Fruit fly (Drosophila melanogaster): ENCODE data around the gene Rab27.

Gene Rab27

DNA sequence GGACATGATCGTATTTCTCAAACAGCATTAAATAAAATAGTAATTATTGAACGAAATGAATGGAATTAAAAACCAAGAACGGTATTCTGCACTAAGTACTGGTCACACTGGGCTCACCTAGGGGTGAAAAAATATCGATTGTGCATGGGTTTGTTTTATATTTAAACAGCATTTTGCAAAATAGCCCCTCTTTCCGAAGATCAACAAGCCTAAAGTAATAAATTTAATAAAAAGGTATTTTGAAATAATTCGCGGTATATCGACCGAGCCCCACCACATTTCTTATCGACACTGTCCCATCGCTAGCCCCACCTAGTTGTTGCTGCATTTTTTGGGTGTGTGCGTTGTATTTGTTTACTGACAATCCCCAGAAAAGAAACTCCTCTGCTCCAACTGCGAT lies 6.2 kb downstream of the Rab27 start, which contains the start of gene pck (continued):
- TF ChIP-seq CG7839 (tag; optimal IDR thresholded peaks at IDR 0.05) = no peak
- peak; percentile 49 for TF ChIP-seq CG7271 (tag; optimal IDR thresholded peaks at IDR 0.05)
- TF ChIP-seq seq (GFP tag; IDR thresholded peaks at IDR 0.05) = peak; percentile 67; the same call in 1 of the 2 replicates
- TF ChIP-seq Ets65A (GFP tag) = no peak
- TF ChIP-seq ara (GFP tag; IDR thresholded peaks at IDR 0.05) = peak; percentile 65
- no peak for TF ChIP-seq CG16779 (GFP tag; IDR thresholded peaks at IDR 0.05)
- TF ChIP-seq hth (optimal IDR thresholded peaks at IDR 0.05) = no peak
- 0 out of 2 replicates have a peak, but pooled peaks have one; percentile 42 for TF ChIP-seq CG11247 (GFP tag; IDR thresholded peaks at IDR 0.05)
- no peak for TF ChIP-seq CG11695 (GFP tag; IDR thresholded peaks at IDR 0.05)
- peak; percentile 42 for TF ChIP-seq cg (GFP tag; optimal IDR thresholded peaks at IDR 0.05)
- TF ChIP-seq zen2 (GFP tag; IDR thresholded peaks at IDR 0.05; ENCODE audit: partially characterized antibody) = no peak; the same call in 2 of the 3 replicates
- peak; percentile 52 for TF ChIP-seq CG2678 (tag; optimal IDR thresholded peaks at IDR 0.05)
- TF ChIP-seq Spps (tag; optimal IDR thresholded peaks at IDR 0.05) = peak; percentile 31
- TF ChIP-seq GATAe (GFP tag; conservative IDR thresholded peaks at IDR 0.05) = no peak
- peak; percentile 97 for TF ChIP-seq sens (GFP tag)
- no peak for TF ChIP-seq toy (GFP tag; IDR thresholded peaks at IDR 0.05)
- peak; percentile 32 for TF ChIP-seq tx (GFP tag; optimal IDR thresholded peaks at IDR 0.05)
- no peak for TF ChIP-seq CG12071 (GFP tag; optimal IDR thresholded peaks at IDR 0.05)
- peak; percentile 43; the same call in 1 of the 2 replicates for TF ChIP-seq Ada2b (GFP tag; IDR thresholded peaks at IDR 0.05)
- TF ChIP-seq sna (GFP tag; IDR thresholded peaks at IDR 0.05; ENCODE audit: partially characterized antibody) = peak; percentile 49; the same call in 1 of the 2 replicates
- peak; percentile 54; the same call in 1 of the 2 replicates for TF ChIP-seq CG5953 (GFP tag; IDR thresholded peaks at IDR 0.05)
- TF ChIP-seq ftz-f1 (GFP tag; optimal IDR thresholded peaks at IDR 0.05) = no peak
- peak; percentile 6 for TF ChIP-seq CG30431 (GFP tag; optimal IDR thresholded peaks at IDR 0.05)
- peak; percentile 56 for TF ChIP-seq CG18011 (GFP tag; optimal IDR thresholded peaks at IDR 0.05)
- no peak for TF ChIP-seq CG17385 (GFP tag; optimal IDR thresholded peaks at IDR 0.05)
- TF ChIP-seq Gsc (GFP tag; IDR thresholded peaks at IDR 0.05) = no peak
- peak; percentile 19 for TF ChIP-seq CG16815 (GFP tag; optimal IDR thresholded peaks at IDR 0.05)
- TF ChIP-seq CG42726 (GFP tag; IDR thresholded peaks at IDR 0.05; ENCODE audit: partially characterized antibody) = no peak
- TF ChIP-seq Sox100B (GFP tag; optimal IDR thresholded peaks at IDR 0.05) = no peak
- no peak for TF ChIP-seq pros (GFP tag; optimal IDR thresholded peaks at IDR 0.05)
- peak; percentile 35 for TF ChIP-seq NfI (GFP tag; optimal IDR thresholded peaks at IDR 0.05)
- 0 out of 3 replicates have a peak, but pooled peaks have one; percentile 25 for TF ChIP-seq CG3726 (GFP tag; IDR thresholded peaks at IDR 0.05)
- TF ChIP-seq zfh1 (GFP tag; IDR thresholded peaks at IDR 0.05) = peak; percentile 77; the same call in 2 of the 3 replicates
- no peak for TF ChIP-seq jing (GFP tag; optimal IDR thresholded peaks at IDR 0.05)
- no peak for TF ChIP-seq oc (tag; optimal IDR thresholded peaks at IDR 0.05)
- no peak for TF ChIP-seq CkIIα-i1 (GFP tag; IDR thresholded peaks at IDR 0.05)
- no peak for TF ChIP-seq D19A (tag; optimal IDR thresholded peaks at IDR 0.05)
- peak; percentile 71 for TF ChIP-seq NC2β (GFP tag; optimal IDR thresholded peaks at IDR 0.05)
- peak; percentile 63 for TF ChIP-seq CG11085 (GFP tag; IDR thresholded peaks at IDR 0.05)
- no peak for TF ChIP-seq CG15011 (GFP tag; optimal IDR thresholded peaks at IDR 0.05)
- peak; percentile 50 for TF ChIP-seq jumu (GFP tag; optimal IDR thresholded peaks at IDR 0.05)
- peak; percentile 59; the same call in 2 of the 3 replicates for TF ChIP-seq Dbx (GFP tag; IDR thresholded peaks at IDR 0.05)
- peak; percentile 54 for TF ChIP-seq grau (tag; optimal IDR thresholded peaks at IDR 0.05)
- TF ChIP-seq Deaf1 (tag; optimal IDR thresholded peaks at IDR 0.05) = peak; percentile 18
- peak; percentile 33 for TF ChIP-seq nerfin-1 (tag; optimal IDR thresholded peaks at IDR 0.05)
- no peak for TF ChIP-seq rib (GFP tag; IDR thresholded peaks at IDR 0.05)
- TF ChIP-seq HmgD (GFP tag; optimal IDR thresholded peaks at IDR 0.05) = no peak
- TF ChIP-seq Fer1 (GFP tag; optimal IDR thresholded peaks at IDR 0.05) = peak; percentile 51
- TF ChIP-seq bigmax (GFP tag; optimal IDR thresholded peaks at IDR 0.05) = no peak
- TF ChIP-seq chinmo (GFP tag; IDR thresholded peaks at IDR 0.05; ENCODE audit: partially characterized antibody) = 0 out of 4 replicates have a peak, but pooled peaks have one; percentile 48
- TF ChIP-seq Taf1 (GFP tag; IDR thresholded peaks at IDR 0.05) = peak; percentile 50

Measured in whole organism, embryonic.